Fruit fly (Drosophila melanogaster) whole organism, embryonic: Measurements from ENCODE around the gene ebi.
A peak's percentile ranks its signal among the peaks of the same experiment; 100 is the strongest.

Source experiments
- Aef1 ChIP-seq: fragments of 200-800 bp; sonication (Bioruptor generic); IDR thresholded peaks from 3 replicates; pipeline ENCODE4 v1.3.6; 2022; ENCODE audit warnings: missing biosample characterization, missing genetic modification characterization
- Asciz ChIP-seq: fragments of 200-800 bp; sonication (Bioruptor generic); optimal IDR thresholded peaks from 2 replicates; lab custom pipeline; 2017; ENCODE audit warnings: missing biosample characterization, mild to moderate bottlenecking, missing genetic modification characterization, missing genetic modification reagents
- Awh ChIP-seq: fragments of 200-800 bp; sonication (Bioruptor generic); IDR thresholded peaks from 2 replicates; pipeline ENCODE4, ENCODE4 v1.3.6; 2022; ENCODE audit warnings: missing biosample characterization, missing genetic modification characterization
- B-H2 ChIP-seq: fragments of 200-800 bp; sonication (Bioruptor generic); optimal IDR thresholded peaks from 2 replicates; lab custom pipeline; 2018; ENCODE audit warnings: missing biosample characterization, mild to moderate bottlenecking, missing genetic modification characterization
- BEAF-32 ChIP-seq: fragments of 200-800 bp; sonication (Bioruptor generic); optimal IDR thresholded peaks from 3 replicates; lab custom pipeline; 2017; ENCODE audit warnings: missing biosample characterization, missing genetic modification characterization, mild to moderate bottlenecking, moderate library complexity, missing genetic modification reagents
- CG10209 ChIP-seq: fragments of 200-800 bp; sonication (Bioruptor generic); optimal IDR thresholded peaks from 3 replicates; lab custom pipeline; 2017; ENCODE audit warnings: missing biosample characterization, mild to moderate bottlenecking, missing genetic modification characterization, missing genetic modification reagents
- CG10267 ChIP-seq: fragments of 200-800 bp; sonication (Bioruptor generic); optimal IDR thresholded peaks from 2 replicates; lab custom pipeline; 2018; ENCODE audit warnings: missing biosample characterization, mild to moderate bottlenecking, missing genetic modification characterization, moderate library complexity
- CG10366 ChIP-seq: fragments of 200-800 bp; sonication (Bioruptor generic); IDR thresholded peaks from 2 replicates; pipeline ENCODE4 v1.3.6; 2022; ENCODE audit warnings: missing biosample characterization, missing genetic modification characterization
- CG10979 ChIP-seq: fragments of 200-800 bp; sonication (Bioruptor generic); optimal IDR thresholded peaks from 2 replicates; lab custom pipeline; 2018; ENCODE audit warnings: missing biosample characterization, mild to moderate bottlenecking, missing genetic modification characterization, moderate library complexity
- CG11093 ChIP-seq: fragments of 200-800 bp; sonication (Bioruptor generic); IDR thresholded peaks from 3 replicates; pipeline ENCODE4 v1.3.6; 2022; ENCODE audit warnings: missing biosample characterization, missing genetic modification characterization
- CG13424 ChIP-seq: fragments of 200-800 bp; sonication (Bioruptor generic); optimal IDR thresholded peaks from 2 replicates; lab custom pipeline; 2019; ENCODE audit warnings: missing biosample characterization, mild to moderate bottlenecking, missing genetic modification characterization, moderate library complexity
- CG13624 ChIP-seq: fragments of 200-800 bp; sonication (Bioruptor generic); optimal IDR thresholded peaks from 2 replicates; lab custom pipeline; 2016; ENCODE audit warnings: missing biosample characterization, missing genetic modification characterization
- CG14441 ChIP-seq: fragments of 200-800 bp; sonication (Bioruptor generic); IDR thresholded peaks from 2 replicates; pipeline ENCODE4 v1.3.6; 2022; ENCODE audit warnings: missing biosample characterization, missing genetic modification characterization
- CG15601 ChIP-seq: fragments of 200-800 bp; sonication (Bioruptor generic); optimal IDR thresholded peaks from 3 replicates; lab custom pipeline; 2019; ENCODE audit warnings: missing biosample characterization, mild to moderate bottlenecking, missing genetic modification characterization, moderate library complexity
- CG1647 ChIP-seq: fragments of 200-800 bp; sonication (Bioruptor generic); optimal IDR thresholded peaks from 3 replicates; lab custom pipeline; 2016; ENCODE audit warnings: missing biosample characterization, missing genetic modification characterization
- CG17186 ChIP-seq: fragments of 200-800 bp; sonication (Bioruptor generic); optimal IDR thresholded peaks from 3 replicates; lab custom pipeline; 2017; ENCODE audit warnings: missing biosample characterization, missing genetic modification reagents, missing genetic modification characterization
- CG18764 ChIP-seq: fragments of 200-800 bp; sonication (Bioruptor generic); optimal IDR thresholded peaks from 3 replicates; lab custom pipeline; 2016; ENCODE audit warnings: missing biosample characterization, missing genetic modification characterization
- CG2712 ChIP-seq: fragments of 200-800 bp; optimal IDR thresholded peaks from 3 replicates; lab custom pipeline; 2019; ENCODE audit warnings: missing biosample characterization, mild to moderate bottlenecking, missing genetic modification characterization, moderate library complexity
- CG30431 ChIP-seq: fragments of 200-800 bp; sonication (Bioruptor generic); optimal IDR thresholded peaks from 2 replicates; lab custom pipeline; 2017; ENCODE audit warnings: missing biosample characterization, missing genetic modification characterization
- CG3065 ChIP-seq: fragments of 200-800 bp; sonication (Bioruptor generic); optimal IDR thresholded peaks from 2 replicates; lab custom pipeline; 2016; ENCODE audit warnings: missing biosample characterization, missing genetic modification characterization
- CG32772 ChIP-seq: fragments of 200-800 bp; sonication (Bioruptor generic); IDR thresholded peaks from 2 replicates; pipeline ENCODE4 v1.3.6; 2022; ENCODE audit warnings: missing biosample characterization, missing genetic modification characterization
- CG42726 ChIP-seq: fragments of 200-800 bp; sonication (Bioruptor generic); IDR thresholded peaks from 2 replicates; pipeline ENCODE4 v1.3.6; 2022; ENCODE audit warnings: missing biosample characterization, missing genetic modification characterization; ENCODE audit not compliant: partially characterized antibody
- CG43689 ChIP-seq: fragments of 200-800 bp; sonication (Bioruptor generic); IDR thresholded peaks from 2 replicates; pipeline ENCODE4 v1.3.6; 2022; ENCODE audit warnings: missing biosample characterization, missing genetic modification characterization
- CG4854 ChIP-seq: fragments of 200-800 bp; sonication (Bioruptor generic); optimal IDR thresholded peaks from 2 replicates; lab custom pipeline; 2016; ENCODE audit warnings: missing biosample characterization, missing genetic modification characterization, inconsistent platforms
- CG6791 ChIP-seq: fragments of 200-800 bp; sonication (Bioruptor generic); IDR thresholded peaks from 3 replicates; pipeline ENCODE4 v1.3.6; 2022; ENCODE audit warnings: missing biosample characterization, missing genetic modification characterization; ENCODE audit not compliant: partially characterized antibody
- CG8478 ChIP-seq: fragments of >200 bp; optimal IDR thresholded peaks from 2 replicates; lab custom pipeline; 2018
- CG9727 ChIP-seq: fragments of 200-800 bp; sonication (Bioruptor generic); optimal IDR thresholded peaks from 3 replicates; lab custom pipeline; 2017; ENCODE audit warnings: missing biosample characterization, mild to moderate bottlenecking, missing genetic modification characterization
- CHES-1-like ChIP-seq: fragments of 200-800 bp; sonication (Bioruptor generic); optimal IDR thresholded peaks from 2 replicates; lab custom pipeline; 2016; ENCODE audit warnings: missing biosample characterization, missing genetic modification characterization
- CkIIα-i1 ChIP-seq: fragments of 200-800 bp; sonication (Bioruptor generic); IDR thresholded peaks from 2 replicates; pipeline ENCODE4 v1.3.6; 2022; ENCODE audit warnings: missing biosample characterization, missing genetic modification characterization
- D19A ChIP-seq: fragments of 200-800 bp; optimal IDR thresholded peaks from 3 replicates; lab custom pipeline; 2019; ENCODE audit warnings: missing biosample characterization, mild to moderate bottlenecking, missing genetic modification characterization, moderate library complexity
- E2f2 ChIP-seq: fragments of 200-800 bp; sonication (Bioruptor generic); IDR thresholded peaks from 2 replicates; pipeline ENCODE4 v1.3.6; 2022; ENCODE audit warnings: missing biosample characterization, missing genetic modification characterization
- ERR ChIP-seq: fragments of 200-800 bp; sonication (Bioruptor generic); optimal IDR thresholded peaks from 2 replicates; lab custom pipeline; 2016; ENCODE audit warnings: missing biosample characterization, missing genetic modification characterization
- Hmx ChIP-seq: fragments of 200-800 bp; sonication (Bioruptor generic); optimal IDR thresholded peaks from 2 replicates; lab custom pipeline; 2016; ENCODE audit warnings: missing biosample characterization, missing genetic modification characterization
- Hr39 ChIP-seq: fragments of >200 bp; optimal IDR thresholded peaks from 2 replicates; lab custom pipeline; 2017
- Kr ChIP-seq: fragments of 200-800 bp; sonication (Bioruptor generic); optimal IDR thresholded peaks from 2 replicates; lab custom pipeline; 2017; ENCODE audit warnings: missing biosample characterization, mild to moderate bottlenecking, missing genetic modification characterization
- MBD-R2 ChIP-seq: fragments of 200-800 bp; sonication (Bioruptor generic); IDR thresholded peaks from 2 replicates; pipeline ENCODE4 v1.3.6; 2022; ENCODE audit warnings: missing biosample characterization, missing genetic modification characterization
- Meics ChIP-seq: fragments of 200-800 bp; sonication (Bioruptor generic); optimal IDR thresholded peaks from 2 replicates; lab custom pipeline; 2017; ENCODE audit warnings: missing biosample characterization, mild to moderate bottlenecking, missing genetic modification characterization
- Mes4 ChIP-seq: fragments of 200-800 bp; sonication (Bioruptor generic); optimal IDR thresholded peaks from 2 replicates; lab custom pipeline; 2016; ENCODE audit warnings: missing biosample characterization, missing genetic modification characterization
- NC2β ChIP-seq: fragments of 200-800 bp; sonication (Bioruptor generic); optimal IDR thresholded peaks from 2 replicates; lab custom pipeline; 2016; ENCODE audit warnings: missing biosample characterization, missing genetic modification characterization
- Six4 ChIP-seq: fragments of 200-800 bp; sonication (Bioruptor generic); optimal IDR thresholded peaks from 2 replicates; lab custom pipeline; 2016; ENCODE audit warnings: missing biosample characterization, missing genetic modification characterization
- Taf1 ChIP-seq: fragments of 200-800 bp; sonication (Bioruptor generic); IDR thresholded peaks from 2 replicates; pipeline ENCODE4 v1.3.6; 2022; ENCODE audit warnings: missing biosample characterization, missing genetic modification characterization
- az2 ChIP-seq: fragments of 200-800 bp; sonication (Bioruptor generic); optimal IDR thresholded peaks from 3 replicates; lab custom pipeline; 2016; ENCODE audit warnings: missing biosample characterization, missing genetic modification characterization
- cato ChIP-seq: fragments of 200-800 bp; sonication (Bioruptor generic); optimal IDR thresholded peaks from 2 replicates; lab custom pipeline; 2016; ENCODE audit warnings: missing biosample characterization, missing genetic modification characterization, borderline replicate concordance
- ci ChIP-seq: fragments of 200-800 bp; sonication (Bioruptor generic); IDR thresholded peaks from 3 replicates; pipeline ENCODE4 v1.3.6; 2022; ENCODE audit warnings: missing biosample characterization, missing genetic modification characterization
- cwo ChIP-seq: fragments of 200-800 bp; sonication (Bioruptor generic); optimal IDR thresholded peaks from 3 replicates; lab custom pipeline; 2017; ENCODE audit warnings: missing biosample characterization, missing genetic modification characterization, mild to moderate bottlenecking, moderate library complexity, missing genetic modification reagents
- dan ChIP-seq: fragments of 200-800 bp; sonication (Bioruptor generic); IDR thresholded peaks from 2 replicates; pipeline ENCODE4 v1.3.6; 2022; ENCODE audit warnings: missing biosample characterization, missing genetic modification characterization
- dpn ChIP-seq, 2 experiments: fragments of 200-800 bp; sonication (Bioruptor generic); optimal IDR thresholded peaks; 3 replicates each; lab custom pipeline; 2016; ENCODE audit warnings: missing biosample characterization in 2 of 2, missing genetic modification characterization in 2 of 2
- fd3F ChIP-seq: fragments of 200-800 bp; sonication (Bioruptor generic); optimal IDR thresholded peaks from 2 replicates; lab custom pipeline; 2018; ENCODE audit warnings: missing biosample characterization, mild to moderate bottlenecking, missing genetic modification characterization, moderate library complexity
- fd96Cb ChIP-seq: fragments of 200-800 bp; sonication (Bioruptor generic); optimal IDR thresholded peaks from 2 replicates; lab custom pipeline; 2018; ENCODE audit warnings: missing biosample characterization, mild to moderate bottlenecking, missing genetic modification characterization, moderate library complexity
- pho ChIP-seq: fragments of 200-800 bp; sonication (Bioruptor generic); optimal IDR thresholded peaks from 2 replicates; lab custom pipeline; 2016; ENCODE audit warnings: missing biosample characterization, missing genetic modification characterization
- sima ChIP-seq: fragments of 200-800 bp; sonication (Bioruptor generic); optimal IDR thresholded peaks from 2 replicates; lab custom pipeline; 2016; ENCODE audit warnings: missing biosample characterization, missing genetic modification characterization
- stwl ChIP-seq: fragments of 200-800 bp; sonication (Bioruptor generic); optimal IDR thresholded peaks from 3 replicates; lab custom pipeline; 2018; ENCODE audit warnings: missing biosample characterization, mild to moderate bottlenecking, missing genetic modification characterization, moderate library complexity
- vfl ChIP-seq: fragments of 200-800 bp; sonication (Bioruptor generic); optimal IDR thresholded peaks from 2 replicates; lab custom pipeline; 2016; ENCODE audit warnings: missing biosample characterization, missing genetic modification characterization

Gene ebi

DNA sequence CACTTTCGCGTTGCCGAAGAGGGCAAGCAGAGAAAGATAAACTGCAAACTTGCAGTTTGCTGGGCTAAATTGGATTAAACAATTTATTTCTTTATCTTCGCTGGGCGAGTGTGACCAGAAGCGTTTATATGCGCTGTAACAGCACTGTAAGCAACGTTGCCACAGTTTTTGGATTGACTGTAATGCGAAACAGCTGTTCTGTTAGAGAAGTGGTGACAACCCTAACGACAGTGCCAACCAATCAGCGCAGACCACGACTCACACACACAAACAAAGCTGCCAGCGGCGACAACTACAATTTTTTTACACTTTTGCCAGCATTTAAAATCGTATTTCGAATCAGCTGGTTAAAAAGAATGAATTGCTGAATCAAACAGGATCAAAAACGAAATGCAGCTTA, 38.0 kb downstream of the ebi start, which contains the start of the genes crq and shv (continued):
- TF ChIP-seq stwl (tag; lab: Kevin White, UChicago): peak; percentile 95
- TF ChIP-seq Hmx (GFP tag; lab: Kevin White, UChicago): no peak
- no peak for TF ChIP-seq Meics
- TF ChIP-seq CG8478 (lab: Kevin White, UChicago): no peak
- TF ChIP-seq MBD-R2 (GFP tag; lab: Robert Waterston, UW): peak; percentile 95
- TF ChIP-seq BEAF-32: peak; percentile 39
- TF ChIP-seq sima (GFP tag; lab: Kevin White, UChicago): no peak
- TF ChIP-seq CG17186: peak; percentile 99
- no peak for TF ChIP-seq Awh (GFP tag; lab: Robert Waterston, UW)
- TF ChIP-seq ERR (GFP tag; lab: Kevin White, UChicago): no peak
- no peak for TF ChIP-seq fd96Cb
- TF ChIP-seq CG14441: no peak
- no peak for TF ChIP-seq Aef1 (GFP tag; lab: Robert Waterston, UW)
- no peak for TF ChIP-seq D19A (tag; lab: Kevin White, UChicago)
- TF ChIP-seq Taf1 (GFP tag; lab: Robert Waterston, UW): no peak
- no peak for TF ChIP-seq CG4854 (GFP tag; lab: Kevin White, UChicago)
- TF ChIP-seq cwo: no peak
- TF ChIP-seq CG42726: no peak
- TF ChIP-seq dan (GFP tag; lab: Robert Waterston, UW): no peak
- TF ChIP-seq CG11093 (GFP tag; lab: Robert Waterston, UW): no peak
- TF ChIP-seq CG6791 (GFP tag; lab: Robert Waterston, UW): no peak
- TF ChIP-seq CG1647 (GFP tag; lab: Kevin White, UChicago): no peak
- TF ChIP-seq CG43689 (GFP tag; lab: Robert Waterston, UW): no peak
- TF ChIP-seq cato (GFP tag; lab: Kevin White, UChicago): no peak
- no peak for TF ChIP-seq CG32772
- peak; percentile 31 for TF ChIP-seq CG10267
- TF ChIP-seq CG30431 (GFP tag; lab: Kevin White, UChicago): no peak
- TF ChIP-seq CG13424 (tag; lab: Kevin White, UChicago): no peak
- no peak for TF ChIP-seq az2 (GFP tag; lab: Kevin White, UChicago)
- no peak for TF ChIP-seq Six4
- no peak for TF ChIP-seq vfl (GFP tag; lab: Kevin White, UChicago)
- no peak for TF ChIP-seq CG9727 (GFP tag; lab: Kevin White, UChicago)
- TF ChIP-seq CG18764 (GFP tag; lab: Kevin White, UChicago): no peak
- no peak for TF ChIP-seq CG10366 (GFP tag; lab: Robert Waterston, UW)
- no peak for TF ChIP-seq Hr39 (lab: Kevin White, UChicago)
- TF ChIP-seq CG3065 (GFP tag; lab: Kevin White, UChicago): no peak
- TF ChIP-seq fd3F (GFP tag; lab: Kevin White, UChicago): no peak
- no peak for TF ChIP-seq CG13624 (GFP tag; lab: Kevin White, UChicago)
- TF ChIP-seq NC2β (GFP tag; lab: Kevin White, UChicago): no peak
- TF ChIP-seq Kr (GFP tag; lab: Kevin White, UChicago): no peak
- TF ChIP-seq Asciz (GFP tag; lab: Kevin White, UChicago): no peak
- no peak for TF ChIP-seq CG10209 (GFP tag; lab: Kevin White, UChicago)
- peak; percentile 34 for TF ChIP-seq CG2712 (tag; lab: Kevin White, UChicago)
- no peak for TF ChIP-seq dpn (GFP tag; optimal IDR thresholded peaks at IDR 0.05; lab: Kevin White, UChicago)
- no peak for TF ChIP-seq CHES-1-like (GFP tag; lab: Kevin White, UChicago)
- TF ChIP-seq B-H2 (GFP tag; lab: Kevin White, UChicago): no peak
- no peak for TF ChIP-seq pho
- 0 out of 3 replicates have a peak, but pooled peaks have one; percentile 11 for TF ChIP-seq ci (GFP tag; lab: Robert Waterston, UW)
- TF ChIP-seq E2f2 (GFP tag; lab: Robert Waterston, UW): peak; percentile 37; the same call in 1 of the 2 replicates
- TF ChIP-seq CG10979 (tag; lab: Kevin White, UChicago): no peak
- TF ChIP-seq CkIIα-i1 (GFP tag; lab: Robert Waterston, UW): no peak
- TF ChIP-seq CG15601 (tag; lab: Kevin White, UChicago): peak; percentile 24
- TF ChIP-seq Mes4 (GFP tag; lab: Kevin White, UChicago): no peak
